Fruit fly (Drosophila melanogaster) whole organism, prepupa: ENCODE measurements around the gene CG43307.

Experiments
- Eip93F ChIP-seq: fragments of 200-800 bp; sonication (Bioruptor generic); optimal IDR thresholded peaks from 2 replicates; lab custom pipeline; 2016; ENCODE audit warnings: missing biosample characterization, mild to moderate bottlenecking, missing genetic modification characterization
- Ets21C ChIP-seq: fragments of 200-800 bp; sonication (Bioruptor generic); optimal IDR thresholded peaks from 3 replicates; lab custom pipeline; 2016; ENCODE audit warnings: missing biosample characterization, missing genetic modification characterization
- topi ChIP-seq: fragments of 200-800 bp; sonication (Bioruptor generic); optimal IDR thresholded peaks from 3 replicates; lab custom pipeline; 2016; ENCODE audit warnings: missing biosample characterization, missing genetic modification characterization

dm6 chr2L:5772262-5772661, 39.1 kb upstream of the CG43307 start:
- TF ChIP-seq Eip93F (no peak), Ets21C (GFP tag; lab: Kevin White, UChicago) (no peak), topi (GFP tag; lab: Kevin White, UChicago) (no peak)
